Worm (Caenorhabditis elegans): ENCODE data around the gene ssq-2.

DNA sequence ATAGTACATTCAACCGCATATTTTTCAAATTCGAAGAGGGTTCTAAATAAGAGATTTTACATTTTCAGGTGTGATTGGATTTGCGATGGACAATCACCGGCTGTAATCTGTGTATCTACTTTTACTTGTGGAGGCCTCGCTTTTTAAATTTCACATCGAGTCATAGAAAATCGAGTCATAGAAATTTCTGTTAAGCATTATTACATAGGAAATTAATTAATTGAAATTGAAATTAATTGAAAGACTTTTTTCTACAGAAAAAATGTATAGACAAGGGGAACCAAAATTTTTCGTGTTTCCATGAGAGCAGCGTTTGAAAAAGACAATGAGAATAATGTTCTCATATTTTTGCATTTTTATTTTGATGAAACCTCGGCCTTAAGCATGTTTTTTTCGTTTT is 12.2 kb upstream of the ssq-2 start, which contains the start of gene clec-176:
- no peak for TF ChIP-seq R02D3.7 (tag; optimal IDR thresholded peaks at IDR 0.05)
- no peak for TF ChIP-seq egl-27 (tag; optimal IDR thresholded peaks at IDR 0.05)
- TF ChIP-seq ZK546.5 (tag; optimal IDR thresholded peaks at IDR 0.05): no peak
- TF ChIP-seq ztf-11 (tag; optimal IDR thresholded peaks at IDR 0.05): no peak
- no peak for TF ChIP-seq nhr-11 (tag; optimal IDR thresholded peaks at IDR 0.05)
- TF ChIP-seq lin-39 (tag; optimal IDR thresholded peaks at IDR 0.05): no peak
- TF ChIP-seq lin-13 (GFP tag; optimal IDR thresholded peaks at IDR 0.05): no peak
- TF ChIP-seq gmeb-1 (tag; optimal IDR thresholded peaks at IDR 0.05): no peak
- no peak for TF ChIP-seq zag-1 (tag; optimal IDR thresholded peaks at IDR 0.05)

All from whole organism, L2 larva.